Fruit fly (Drosophila melanogaster) whole organism, embryonic: ENCODE data around the gene CG15412.

Experiments
- Bteb2 ChIP-seq: fragments of 200-800 bp; sonication (Bioruptor generic); optimal IDR thresholded peaks from 2 replicates; lab custom pipeline; 2016; ENCODE audit warnings: missing biosample characterization, missing genetic modification characterization
- CG10147 ChIP-seq: fragments of 200-800 bp; sonication (Bioruptor generic); optimal IDR thresholded peaks from 2 replicates; lab custom pipeline; 2019; ENCODE audit warnings: missing biosample characterization, mild to moderate bottlenecking, missing genetic modification characterization, moderate library complexity
- CG10431 ChIP-seq: fragments of 200-800 bp; sonication (Bioruptor generic); optimal IDR thresholded peaks from 3 replicates; lab custom pipeline; 2018; ENCODE audit warnings: missing biosample characterization, mild to moderate bottlenecking, missing genetic modification characterization
- CG10565 ChIP-seq: fragments of 200-800 bp; sonication (Bioruptor generic); optimal IDR thresholded peaks from 3 replicates; lab custom pipeline; 2016; ENCODE audit warnings: missing biosample characterization, mild to moderate bottlenecking, missing genetic modification characterization
- CG12071 ChIP-seq: fragments of 200-800 bp; sonication (Bioruptor generic); optimal IDR thresholded peaks from 3 replicates; lab custom pipeline; 2018; ENCODE audit warnings: missing biosample characterization, mild to moderate bottlenecking, missing genetic modification characterization
- CG13287 ChIP-seq: fragments of 200-800 bp; sonication (Bioruptor generic); IDR thresholded peaks from 2 replicates; pipeline ENCODE4 v1.3.6; 2022; ENCODE audit warnings: missing biosample characterization, missing genetic modification characterization; ENCODE audit not compliant: partially characterized antibody
- CG13775 ChIP-seq: fragments of 200-800 bp; sonication (Bioruptor generic); optimal IDR thresholded peaks from 3 replicates; lab custom pipeline; 2017; ENCODE audit warnings: missing biosample characterization, mild to moderate bottlenecking, missing genetic modification characterization
- CG14014 ChIP-seq: fragments of 200-800 bp; sonication (Bioruptor generic); IDR thresholded peaks from 2 replicates; pipeline ENCODE4 v1.3.6; 2022; ENCODE audit warnings: missing biosample characterization, missing genetic modification characterization
- CG15011 ChIP-seq: fragments of 200-800 bp; sonication (Bioruptor generic); optimal IDR thresholded peaks from 3 replicates; lab custom pipeline; 2018; ENCODE audit warnings: missing biosample characterization, mild to moderate bottlenecking, missing genetic modification characterization
- CG17568 ChIP-seq: fragments of 200-800 bp; sonication (Bioruptor generic); optimal IDR thresholded peaks from 2 replicates; lab custom pipeline; 2018; ENCODE audit warnings: missing biosample characterization, mild to moderate bottlenecking, missing genetic modification characterization, moderate library complexity
- CG2875 ChIP-seq: fragments of 200-800 bp; sonication (Bioruptor generic); optimal IDR thresholded peaks from 2 replicates; lab custom pipeline; 2017; ENCODE audit warnings: missing biosample characterization, mild to moderate bottlenecking, missing genetic modification characterization, missing genetic modification reagents
- CG3163 ChIP-seq: fragments of 200-800 bp; sonication (Bioruptor generic); optimal IDR thresholded peaks from 3 replicates; lab custom pipeline; 2016; ENCODE audit warnings: missing biosample characterization, missing genetic modification characterization
- CG32767 ChIP-seq: fragments of 200-800 bp; sonication (Bioruptor generic); IDR thresholded peaks from 2 replicates; pipeline ENCODE4 v1.3.6; 2022; ENCODE audit warnings: missing biosample characterization, missing genetic modification characterization
- CG34376 ChIP-seq: fragments of 200-800 bp; sonication (Bioruptor generic); optimal IDR thresholded peaks from 2 replicates; lab custom pipeline; 2018; ENCODE audit warnings: missing biosample characterization, mild to moderate bottlenecking, missing genetic modification characterization
- CG4854 ChIP-seq: fragments of 200-800 bp; sonication (Bioruptor generic); optimal IDR thresholded peaks from 2 replicates; lab custom pipeline; 2016; ENCODE audit warnings: missing biosample characterization, missing genetic modification characterization, inconsistent platforms
- CG5953 ChIP-seq: fragments of 200-800 bp; sonication (Bioruptor generic); IDR thresholded peaks from 2 replicates; pipeline ENCODE4 v1.3.6; 2022; ENCODE audit warnings: missing biosample characterization, missing genetic modification characterization
- CG6683 ChIP-seq: fragments of 200-800 bp; sonication (Bioruptor generic); optimal IDR thresholded peaks from 2 replicates; lab custom pipeline; 2017; ENCODE audit warnings: missing biosample characterization, mild to moderate bottlenecking, missing genetic modification characterization, missing genetic modification reagents
- CG6689 ChIP-seq: fragments of 200-800 bp; sonication (Bioruptor generic); IDR thresholded peaks from 2 replicates; pipeline ENCODE4 v1.3.6; 2022; ENCODE audit warnings: missing biosample characterization, missing genetic modification characterization
- CG7357 ChIP-seq: fragments of 200-800 bp; sonication (Bioruptor generic); IDR thresholded peaks from 3 replicates; pipeline ENCODE4 v1.3.6; 2022; ENCODE audit warnings: missing biosample characterization, missing genetic modification characterization
- CG8944 ChIP-seq: fragments of 200-800 bp; sonication (Bioruptor generic); optimal IDR thresholded peaks from 3 replicates; lab custom pipeline; 2016; ENCODE audit warnings: missing biosample characterization, missing genetic modification characterization
- CG9727 ChIP-seq: fragments of 200-800 bp; sonication (Bioruptor generic); optimal IDR thresholded peaks from 3 replicates; lab custom pipeline; 2017; ENCODE audit warnings: missing biosample characterization, mild to moderate bottlenecking, missing genetic modification characterization
- CHES-1-like ChIP-seq: fragments of 200-800 bp; sonication (Bioruptor generic); optimal IDR thresholded peaks from 2 replicates; lab custom pipeline; 2016; ENCODE audit warnings: missing biosample characterization, missing genetic modification characterization
- Deaf1 ChIP-seq: fragments of 200-800 bp; optimal IDR thresholded peaks from 3 replicates; lab custom pipeline; 2019; ENCODE audit warnings: missing biosample characterization, mild to moderate bottlenecking, missing genetic modification characterization, moderate library complexity
- Dp ChIP-seq: fragments of 200-800 bp; sonication (Bioruptor generic); optimal IDR thresholded peaks from 2 replicates; lab custom pipeline; 2018; ENCODE audit warnings: missing biosample characterization, mild to moderate bottlenecking, missing genetic modification characterization, moderate library complexity
- E2f2 ChIP-seq: fragments of 200-800 bp; sonication (Bioruptor generic); IDR thresholded peaks from 2 replicates; pipeline ENCODE4 v1.3.6; 2022; ENCODE audit warnings: missing biosample characterization, missing genetic modification characterization
- H15 ChIP-seq: fragments of 200-800 bp; sonication (Bioruptor generic); IDR thresholded peaks from 3 replicates; pipeline ENCODE4 v1.3.6; 2022; ENCODE audit warnings: missing biosample characterization, missing genetic modification characterization
- H2.0 ChIP-seq: fragments of 200-800 bp; sonication (Bioruptor generic); IDR thresholded peaks from 2 replicates; pipeline ENCODE4 v1.3.6; 2022; ENCODE audit warnings: missing biosample characterization, missing genetic modification characterization
- HLHmδ ChIP-seq: fragments of 200-800 bp; sonication (Bioruptor generic); optimal IDR thresholded peaks from 2 replicates; lab custom pipeline; 2018; ENCODE audit warnings: missing biosample characterization, mild to moderate bottlenecking, missing genetic modification characterization, moderate library complexity
- Mrtf ChIP-seq: fragments of 200-800 bp; sonication (Bioruptor generic); IDR thresholded peaks from 3 replicates; pipeline ENCODE4 v1.3.6; 2022; ENCODE audit warnings: missing biosample characterization, missing genetic modification characterization
- Rx ChIP-seq: fragments of 200-800 bp; sonication (Bioruptor generic); IDR thresholded peaks from 2 replicates; pipeline ENCODE4 v1.3.6; 2022; ENCODE audit warnings: missing biosample characterization, missing genetic modification characterization
- Sin3A ChIP-seq: fragments of >200 bp; optimal IDR thresholded peaks from 2 replicates; lab custom pipeline; 2018
- Sry-β ChIP-seq: fragments of 200-800 bp; sonication (Bioruptor generic); optimal IDR thresholded peaks from 2 replicates; lab custom pipeline; 2018; ENCODE audit warnings: missing biosample characterization, mild to moderate bottlenecking, missing genetic modification characterization, moderate library complexity
- bbx ChIP-seq: fragments of 200-800 bp; sonication (Bioruptor generic); IDR thresholded peaks from 2 replicates; pipeline ENCODE4 v1.3.6; 2022; ENCODE audit warnings: missing biosample characterization, missing genetic modification characterization; ENCODE audit not compliant: partially characterized antibody
- cad ChIP-seq: fragments of >200 bp; optimal IDR thresholded peaks from 2 replicates; lab custom pipeline; 2017; ENCODE audit warnings: missing biosample characterization, missing genetic modification characterization
- dati ChIP-seq: fragments of 200-800 bp; sonication (Bioruptor generic); IDR thresholded peaks from 2 replicates; pipeline ENCODE4 v1.3.6; 2022; ENCODE audit warnings: missing biosample characterization, missing genetic modification characterization
- disco-r ChIP-seq: fragments of 200-800 bp; sonication (Bioruptor generic); optimal IDR thresholded peaks from 2 replicates; lab custom pipeline; 2016; ENCODE audit warnings: missing biosample characterization, missing genetic modification characterization
- dysf ChIP-seq: fragments of 200-800 bp; sonication (Bioruptor generic); IDR thresholded peaks from 3 replicates; pipeline ENCODE4 v1.3.6; 2022; ENCODE audit warnings: missing biosample characterization, missing genetic modification characterization
- ham ChIP-seq: fragments of 200-800 bp; sonication (Bioruptor generic); IDR thresholded peaks from 2 replicates; pipeline ENCODE4 v1.3.6; 2022; ENCODE audit warnings: missing biosample characterization, missing genetic modification characterization
- her ChIP-seq: fragments of 200-800 bp; sonication (Bioruptor generic); optimal IDR thresholded peaks from 2 replicates; lab custom pipeline; 2016; ENCODE audit warnings: missing biosample characterization, missing genetic modification characterization
- insv ChIP-seq, 2 experiments: fragments of 200-800 bp; sonication (Bioruptor generic); optimal IDR thresholded peaks; 3 replicates each; lab custom pipeline; 2016 to 2018; ENCODE audit warnings: missing biosample characterization in 2 of 2, missing genetic modification characterization in 2 of 2
- lola ChIP-seq, 3 experiments: fragments of >200 bp in 2 of 3; fragments of 200-800 bp in 1 of 3; sonication (Bioruptor generic) in 1 of 3; optimal IDR thresholded peaks; 2 replicates each; lab custom pipeline; 2017 to 2019; ENCODE audit warnings: missing biosample characterization in 3 of 3, missing genetic modification characterization in 3 of 3, mild to moderate bottlenecking in 1 of 3, moderate library complexity in 1 of 3
- lov ChIP-seq, 2 experiments: fragments of 200-800 bp in 1 of 2; fragments of >200 bp in 1 of 2; sonication (Bioruptor generic) in 1 of 2; IDR thresholded peaks in 1 of 2; optimal IDR thresholded peaks in 1 of 2; 2 replicates in 1 of 2; 3 replicates in 1 of 2; pipeline versions ENCODE4 v1.3.6 to Lab custom; 2017 to 2022; ENCODE audit warnings: missing biosample characterization in 1 of 2, missing genetic modification characterization in 1 of 2
- pan ChIP-seq, 4 experiments: fragments of >200 bp in 3 of 4; fragments of 200-800 bp in 1 of 4; sonication (Bioruptor generic) in 1 of 4; optimal IDR thresholded peaks in 3 of 4; IDR thresholded peaks in 1 of 4; 2 replicates each; pipeline versions ENCODE4 v1.3.6 to Lab custom; 2017 to 2022; ENCODE audit warnings: missing biosample characterization in 2 of 4, missing genetic modification characterization in 2 of 4, mixed read lengths in 1 of 4
- pfk ChIP-seq: fragments of 200-800 bp; sonication (Bioruptor generic); optimal IDR thresholded peaks from 2 replicates; lab custom pipeline; 2018; ENCODE audit warnings: missing biosample characterization, mild to moderate bottlenecking, missing genetic modification characterization, moderate library complexity
- schlank ChIP-seq: fragments of 200-800 bp; sonication (Bioruptor generic); optimal IDR thresholded peaks from 2 replicates; lab custom pipeline; 2018; ENCODE audit warnings: missing biosample characterization, mild to moderate bottlenecking, missing genetic modification characterization
- sd ChIP-seq: fragments of 200-800 bp; sonication (Bioruptor generic); optimal IDR thresholded peaks from 3 replicates; lab custom pipeline; 2018; ENCODE audit warnings: missing biosample characterization, mild to moderate bottlenecking, missing genetic modification characterization, moderate library complexity
- slbo ChIP-seq: fragments of 200-800 bp; sonication (Bioruptor generic); IDR thresholded peaks from 2 replicates; pipeline ENCODE4 v1.3.6; 2022; ENCODE audit warnings: missing biosample characterization, missing genetic modification characterization
- wek ChIP-seq: fragments of 200-800 bp; sonication (Bioruptor generic); optimal IDR thresholded peaks from 3 replicates; lab custom pipeline; 2018; ENCODE audit warnings: missing biosample characterization, mild to moderate bottlenecking, missing genetic modification characterization, moderate library complexity
- zf30C ChIP-seq: fragments of 200-800 bp; sonication (Bioruptor generic); optimal IDR thresholded peaks from 3 replicates; lab custom pipeline; 2018; ENCODE audit warnings: missing biosample characterization, mild to moderate bottlenecking, missing genetic modification characterization

Gene CG15412

DNA sequence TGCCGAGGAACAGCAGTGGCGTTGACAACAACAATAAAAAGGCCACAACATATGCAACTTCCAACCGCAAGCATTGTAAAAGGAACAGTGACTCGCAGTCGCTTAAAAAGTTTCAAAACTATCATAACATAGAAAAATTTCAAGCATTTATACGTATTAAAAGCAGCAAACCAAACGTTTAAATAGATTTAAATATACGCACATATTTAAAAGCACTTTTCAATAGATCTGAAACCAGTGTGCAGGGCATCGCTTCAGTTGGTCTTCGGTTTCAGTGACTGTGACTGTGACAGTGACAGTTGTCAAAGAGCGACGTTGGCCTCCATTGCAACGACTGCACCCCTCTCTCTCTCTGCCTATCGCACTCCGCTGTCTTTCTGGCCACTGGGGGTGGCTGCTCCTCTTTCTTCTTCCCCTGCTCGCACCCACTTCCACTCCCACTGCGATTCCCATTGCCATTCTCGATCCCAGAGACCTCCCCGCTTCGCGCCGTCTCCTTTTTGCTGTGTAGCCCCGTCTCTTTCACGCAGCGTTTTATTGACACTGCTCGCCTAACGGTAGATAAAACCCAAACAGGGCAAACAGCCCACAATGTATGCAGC is 27.3 kb downstream of the CG15412 start (continued):
- peak; percentile 41 for TF ChIP-seq CG9727
- TF ChIP-seq her, result peak; percentile 23
- TF ChIP-seq Bteb2, result no peak
- TF ChIP-seq pan (optimal IDR thresholded peaks at IDR 0.05; lab: Kevin White, UChicago), result no peak
- TF ChIP-seq pan (GFP tag; optimal IDR thresholded peaks at IDR 0.05 in 1 of 2, IDR thresholded peaks at IDR 0.05 in 1 of 2), result peak in 1 of 2 experiments; percentile 95
- no peak for TF ChIP-seq HLHmδ (GFP tag; lab: Kevin White, UChicago)
- TF ChIP-seq dysf (GFP tag; lab: Robert Waterston, UW), result peak; percentile 86
- peak; percentile 5 for TF ChIP-seq CG13775
- peak; percentile 92 for TF ChIP-seq CG6689 (GFP tag; lab: Robert Waterston, UW)
- TF ChIP-seq zf30C, result no peak
- peak; percentile 35 for TF ChIP-seq Deaf1
- peak; percentile 89 for TF ChIP-seq Rx (GFP tag; lab: Robert Waterston, UW)
- no peak for TF ChIP-seq CG10565 (GFP tag; lab: Kevin White, UChicago)
- TF ChIP-seq Dp, result no peak
- peak; percentile 73; the same call in 1 of the 2 replicates for TF ChIP-seq CG14014 (GFP tag; lab: Robert Waterston, UW)
- no peak for TF ChIP-seq ham
- TF ChIP-seq CG7357 (GFP tag; lab: Robert Waterston, UW), result peak; percentile 69
- peak; percentile 39 for TF ChIP-seq CG15011
- TF ChIP-seq wek (GFP tag; lab: Kevin White, UChicago), result no peak
- TF ChIP-seq CG2875 (GFP tag; lab: Kevin White, UChicago), result peak; percentile 84
- TF ChIP-seq E2f2, result peak; percentile 68; the same call in 1 of the 2 replicates
- peak; percentile 24 for TF ChIP-seq CG4854 (GFP tag; lab: Kevin White, UChicago)
- peak; percentile 69 for TF ChIP-seq CG32767 (GFP tag; lab: Robert Waterston, UW)
- TF ChIP-seq cad (GFP tag; lab: Kevin White, UChicago), result no peak
- TF ChIP-seq Sin3A (lab: Kevin White, UChicago), result no peak
- TF ChIP-seq CG34376, result no peak
- peak; percentile 60 for TF ChIP-seq CG8944 (GFP tag; lab: Kevin White, UChicago)
- TF ChIP-seq bbx (GFP tag; lab: Robert Waterston, UW), result 0 out of 2 replicates have a peak, but pooled peaks have one; percentile 32
- TF ChIP-seq CG10147 (GFP tag; lab: Kevin White, UChicago), result peak; percentile 1
- peak; percentile 9 for TF ChIP-seq CG10431 (GFP tag; lab: Kevin White, UChicago)
- peak; percentile 85 for TF ChIP-seq H2.0 (GFP tag; lab: Robert Waterston, UW)
- TF ChIP-seq Sry-β, result peak; percentile 39
- peak; percentile 76 for TF ChIP-seq CG12071 (GFP tag; lab: Kevin White, UChicago)
- peak; percentile 4 for TF ChIP-seq CHES-1-like (GFP tag; lab: Kevin White, UChicago)
- peak; percentile 24 for TF ChIP-seq CG6683 (GFP tag; lab: Kevin White, UChicago)
- TF ChIP-seq disco-r (GFP tag; lab: Kevin White, UChicago), result no peak
- peak; percentile 83 for TF ChIP-seq CG5953 (GFP tag; lab: Robert Waterston, UW)
- peak; percentile 71 for TF ChIP-seq dati (GFP tag; lab: Robert Waterston, UW)
- TF ChIP-seq schlank (tag; lab: Kevin White, UChicago), result no peak
- TF ChIP-seq Mrtf (GFP tag; lab: Robert Waterston, UW), result peak; percentile 75
- TF ChIP-seq sd (tag; lab: Kevin White, UChicago), result peak; percentile 6
- TF ChIP-seq CG3163 (GFP tag; lab: Kevin White, UChicago), result no peak
- no peak for TF ChIP-seq CG13287 (GFP tag; lab: Robert Waterston, UW)
- no peak for TF ChIP-seq insv (GFP tag; optimal IDR thresholded peaks at IDR 0.05; lab: Kevin White, UChicago)
- peak in 1 of 3 experiments; percentile 48 for TF ChIP-seq lola (GFP tag; optimal IDR thresholded peaks at IDR 0.05; lab: Kevin White, UChicago)
- no peak for TF ChIP-seq lov (optimal IDR thresholded peaks at IDR 0.05; lab: Kevin White, UChicago)
- peak; percentile 94 for TF ChIP-seq lov (GFP tag; IDR thresholded peaks at IDR 0.05; lab: Robert Waterston, UW)
- peak; percentile 90 for TF ChIP-seq H15 (GFP tag; lab: Robert Waterston, UW)
- TF ChIP-seq CG17568 (GFP tag; lab: Kevin White, UChicago), result peak; percentile 31
- no peak for TF ChIP-seq pfk
- TF ChIP-seq slbo (GFP tag; lab: Robert Waterston, UW), result peak; percentile 64
